Fruit fly (Drosophila melanogaster): ENCODE measurements around the gene Nup93-1.

DNA sequence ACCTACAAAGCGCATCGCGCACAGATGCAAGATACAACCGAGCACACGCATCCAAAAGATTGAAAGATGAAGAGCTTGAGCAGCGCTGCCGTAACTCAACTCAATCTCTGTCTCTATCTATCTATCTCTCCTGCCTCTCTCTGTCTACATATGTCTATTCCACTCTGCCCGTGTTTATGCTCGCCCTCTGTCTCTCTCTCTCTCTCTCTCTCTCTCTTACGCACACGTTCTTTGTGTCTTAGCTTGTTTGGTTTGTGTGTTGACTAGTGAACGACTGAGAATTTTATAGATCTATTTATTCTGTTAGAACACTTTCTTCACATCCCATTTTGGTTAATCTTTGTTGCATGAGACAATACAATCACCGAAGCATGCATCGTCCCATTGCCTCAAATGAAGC is 17.1 kb upstream of the Nup93-1 start:
- TF ChIP-seq CG1620 (GFP tag; optimal IDR thresholded peaks at IDR 0.05), result no peak
- TF ChIP-seq cic (GFP tag; optimal IDR thresholded peaks at IDR 0.05), result no peak
- no peak for TF ChIP-seq CG14711 (tag; optimal IDR thresholded peaks at IDR 0.05)
- no peak for TF ChIP-seq bab1 (GFP tag; optimal IDR thresholded peaks at IDR 0.05)
- no peak for TF ChIP-seq ovo (GFP tag; optimal IDR thresholded peaks at IDR 0.05)
